Worm (Caenorhabditis elegans) whole organism, L3 larva: ENCODE data around the gene W06G6.2.

Experiments
- ZK546.5 ChIP-seq: sonication (generic microtip); optimal IDR thresholded peaks from 2 replicates; lab custom pipeline; 2017; ENCODE audit warnings: missing biosample characterization, missing genetic modification characterization
- ama-1 ChIP-seq: fragments of 150-350 bp; optimal IDR thresholded peaks from 2 replicates; lab custom pipeline; 2018
- elt-1 ChIP-seq: fragments of 150-350 bp; optimal IDR thresholded peaks from 2 replicates; lab custom pipeline; 2014; ENCODE audit warnings: missing biosample characterization, missing genetic modification characterization
- nhr-23 ChIP-seq: fragments of 150-350 bp; optimal IDR thresholded peaks from 2 replicates; lab custom pipeline; 2014; ENCODE audit warnings: missing biosample characterization, missing genetic modification reagents, missing genetic modification characterization
- nhr-25 ChIP-seq: sonication (generic microtip); optimal IDR thresholded peaks from 2 replicates; lab custom pipeline; 2017; ENCODE audit warnings: missing biosample characterization, missing genetic modification characterization
- nhr-28 ChIP-seq: fragments of 150-350 bp; optimal IDR thresholded peaks from 2 replicates; lab custom pipeline; 2014; ENCODE audit warnings: missing biosample characterization, missing genetic modification characterization
- nhr-43 ChIP-seq: sonication (generic microtip); optimal IDR thresholded peaks from 2 replicates; lab custom pipeline; 2016; ENCODE audit warnings: mild to moderate bottlenecking, missing genetic modification characterization, missing compliant biosample characterization; ENCODE audit not compliant: poor library complexity, severe bottlenecking
- nhr-76 ChIP-seq: fragments of 150-350 bp; sonication (generic microtip); optimal IDR thresholded peaks from 5 replicates; lab custom pipeline; 2014; ENCODE audit warnings: missing biosample characterization, missing genetic modification characterization
- skn-1 ChIP-seq: fragments of 150-350 bp; optimal IDR thresholded peaks from 2 replicates; lab custom pipeline; 2014; ENCODE audit warnings: missing biosample characterization, missing genetic modification characterization
- tbx-2 ChIP-seq: sonication (generic microtip); optimal IDR thresholded peaks from 2 replicates; lab custom pipeline; 2016; ENCODE audit warnings: mild to moderate bottlenecking, missing genetic modification characterization, missing compliant biosample characterization
- ztf-4 ChIP-seq: fragments of 150-350 bp; optimal IDR thresholded peaks from 2 replicates; lab custom pipeline; 2014; ENCODE audit warnings: missing biosample characterization, missing genetic modification characterization

ce11 chrV:16620874-16621273 is 8.2 kb upstream of the W06G6.2 start, which contains the start of gene Y70C5A.3:
- no peak for TF ChIP-seq elt-1
- no peak for TF ChIP-seq nhr-76 (tag; lab: Kevin White, UChicago)
- TF ChIP-seq ama-1 (lab: Kevin White, UChicago) = no peak
- TF ChIP-seq ZK546.5 (tag; lab: Kevin White, UChicago) = no peak
- TF ChIP-seq ztf-4 = no peak
- TF ChIP-seq nhr-28 (tag; lab: Kevin White, UChicago) = no peak
- no peak for TF ChIP-seq tbx-2 (tag; lab: Kevin White, UChicago)
- TF ChIP-seq nhr-23 (tag; lab: Kevin White, UChicago) = no peak
- no peak for TF ChIP-seq nhr-43 (tag; lab: Kevin White, UChicago)
- TF ChIP-seq nhr-25 (tag; lab: Kevin White, UChicago) = no peak
- no peak for TF ChIP-seq skn-1 (tag; lab: Kevin White, UChicago)
